Fruit fly (Drosophila melanogaster) whole organism, embryonic: ENCODE data around the gene Neu2.
A peak's percentile ranks its signal among the peaks of the same experiment; 100 is the strongest.

Experiments used
- Aef1 ChIP-seq: fragments of 200-800 bp; sonication (Bioruptor generic); IDR thresholded peaks from 3 replicates; pipeline ENCODE4 v1.3.6; 2022; ENCODE audit warnings: missing biosample characterization, missing genetic modification characterization
- Asciz ChIP-seq: fragments of 200-800 bp; sonication (Bioruptor generic); optimal IDR thresholded peaks from 2 replicates; lab custom pipeline; 2017; ENCODE audit warnings: missing biosample characterization, mild to moderate bottlenecking, missing genetic modification characterization, missing genetic modification reagents
- Atf-2 ChIP-seq: fragments of 200-800 bp; sonication (Bioruptor generic); optimal IDR thresholded peaks from 2 replicates; lab custom pipeline; 2016; ENCODE audit warnings: missing biosample characterization, missing genetic modification characterization
- CG10209 ChIP-seq: fragments of 200-800 bp; sonication (Bioruptor generic); optimal IDR thresholded peaks from 3 replicates; lab custom pipeline; 2017; ENCODE audit warnings: missing biosample characterization, mild to moderate bottlenecking, missing genetic modification characterization, missing genetic modification reagents
- CG10462 ChIP-seq: fragments of 200-800 bp; sonication (Bioruptor generic); optimal IDR thresholded peaks from 2 replicates; lab custom pipeline; 2016; ENCODE audit warnings: missing biosample characterization, missing genetic modification characterization
- CG11398 ChIP-seq: fragments of 200-800 bp; sonication (Bioruptor generic); optimal IDR thresholded peaks from 2 replicates; lab custom pipeline; 2016; ENCODE audit warnings: missing biosample characterization, missing genetic modification characterization
- CG11723 ChIP-seq: fragments of 200-800 bp; sonication (Bioruptor generic); optimal IDR thresholded peaks from 2 replicates; lab custom pipeline; 2017; ENCODE audit warnings: missing biosample characterization, mild to moderate bottlenecking, missing genetic modification characterization
- CG12219 ChIP-seq: fragments of 200-800 bp; sonication (Bioruptor generic); optimal IDR thresholded peaks from 3 replicates; lab custom pipeline; 2018; ENCODE audit warnings: missing biosample characterization, mild to moderate bottlenecking, missing genetic modification characterization
- CG12769 ChIP-seq: fragments of 200-800 bp; sonication (Bioruptor generic); optimal IDR thresholded peaks from 2 replicates; lab custom pipeline; 2019; ENCODE audit warnings: missing biosample characterization, mild to moderate bottlenecking, missing genetic modification characterization, moderate library complexity
- CG13775 ChIP-seq: fragments of 200-800 bp; sonication (Bioruptor generic); optimal IDR thresholded peaks from 3 replicates; lab custom pipeline; 2017; ENCODE audit warnings: missing biosample characterization, mild to moderate bottlenecking, missing genetic modification characterization
- CG1792 ChIP-seq: fragments of 200-800 bp; sonication (Bioruptor generic); optimal IDR thresholded peaks from 2 replicates; lab custom pipeline; 2016; ENCODE audit warnings: missing biosample characterization, missing genetic modification characterization
- CG1832 ChIP-seq: fragments of 200-800 bp; sonication (Bioruptor generic); optimal IDR thresholded peaks from 2 replicates; lab custom pipeline; 2017; ENCODE audit warnings: missing biosample characterization, mild to moderate bottlenecking, missing genetic modification characterization, inconsistent platforms
- CG18476 ChIP-seq: fragments of 200-800 bp; sonication (Bioruptor generic); optimal IDR thresholded peaks from 2 replicates; lab custom pipeline; 2016; ENCODE audit warnings: missing biosample characterization, mild to moderate bottlenecking, missing genetic modification characterization
- CG18764 ChIP-seq: fragments of 200-800 bp; sonication (Bioruptor generic); optimal IDR thresholded peaks from 3 replicates; lab custom pipeline; 2016; ENCODE audit warnings: missing biosample characterization, missing genetic modification characterization
- CG2116 ChIP-seq: fragments of 200-800 bp; sonication (Bioruptor generic); optimal IDR thresholded peaks from 3 replicates; lab custom pipeline; 2018; ENCODE audit warnings: missing biosample characterization, mild to moderate bottlenecking, missing genetic modification characterization
- CG30403 ChIP-seq: fragments of 200-800 bp; sonication (Bioruptor generic); optimal IDR thresholded peaks from 3 replicates; lab custom pipeline; 2016; ENCODE audit warnings: missing biosample characterization, missing genetic modification characterization
- CG32532 ChIP-seq: fragments of 200-800 bp; sonication (Bioruptor generic); IDR thresholded peaks from 2 replicates; pipeline ENCODE4 v1.3.6; 2022; ENCODE audit warnings: missing biosample characterization, missing genetic modification characterization
- CG33213 ChIP-seq: fragments of 200-800 bp; sonication (Bioruptor generic); optimal IDR thresholded peaks from 3 replicates; lab custom pipeline; 2016; ENCODE audit warnings: missing biosample characterization, missing genetic modification characterization
- CG6254 ChIP-seq: fragments of 200-800 bp; sonication (Bioruptor generic); optimal IDR thresholded peaks from 3 replicates; lab custom pipeline; 2017; ENCODE audit warnings: mild to moderate bottlenecking, missing biosample characterization, missing genetic modification reagents, missing genetic modification characterization
- CG8089 ChIP-seq: fragments of 200-800 bp; sonication (Bioruptor generic); optimal IDR thresholded peaks from 3 replicates; lab custom pipeline; 2016; ENCODE audit warnings: missing biosample characterization, missing genetic modification characterization
- CG9609 ChIP-seq: fragments of 200-800 bp; sonication (Bioruptor generic); optimal IDR thresholded peaks from 3 replicates; lab custom pipeline; 2016; ENCODE audit warnings: missing biosample characterization, missing genetic modification characterization
- CG9797 ChIP-seq: fragments of 200-800 bp; sonication (Bioruptor generic); optimal IDR thresholded peaks from 3 replicates; lab custom pipeline; 2018; ENCODE audit warnings: missing biosample characterization, mild to moderate bottlenecking, missing genetic modification characterization
- Dip3 ChIP-seq: fragments of 200-800 bp; sonication (Bioruptor generic); optimal IDR thresholded peaks from 3 replicates; lab custom pipeline; 2016; ENCODE audit warnings: missing biosample characterization, missing genetic modification characterization
- HmgZ ChIP-seq: fragments of 200-800 bp; sonication (Bioruptor generic); optimal IDR thresholded peaks from 2 replicates; lab custom pipeline; 2018; ENCODE audit warnings: missing biosample characterization, mild to moderate bottlenecking, missing genetic modification characterization
- MTF-1 ChIP-seq: fragments of 200-800 bp; sonication (Bioruptor generic); optimal IDR thresholded peaks from 2 replicates; lab custom pipeline; 2018; ENCODE audit warnings: missing biosample characterization, mild to moderate bottlenecking, missing genetic modification characterization, borderline replicate concordance
- NC2β ChIP-seq: fragments of 200-800 bp; sonication (Bioruptor generic); optimal IDR thresholded peaks from 2 replicates; lab custom pipeline; 2016; ENCODE audit warnings: missing biosample characterization, missing genetic modification characterization
- Nf-YB ChIP-seq: fragments of 200-800 bp; sonication (Bioruptor generic); optimal IDR thresholded peaks from 3 replicates; lab custom pipeline; 2019; ENCODE audit warnings: missing biosample characterization, mild to moderate bottlenecking, missing genetic modification characterization, moderate library complexity
- Sry-δ ChIP-seq: fragments of 200-800 bp; sonication (Bioruptor generic); optimal IDR thresholded peaks from 2 replicates; lab custom pipeline; 2016; ENCODE audit warnings: missing biosample characterization, missing genetic modification characterization
- Usf ChIP-seq: fragments of 200-800 bp; sonication (Bioruptor generic); optimal IDR thresholded peaks from 2 replicates; lab custom pipeline; 2017; ENCODE audit warnings: missing genotype, missing biosample characterization, missing genetic modification characterization
- bbx ChIP-seq: fragments of 200-800 bp; sonication (Bioruptor generic); IDR thresholded peaks from 2 replicates; pipeline ENCODE4 v1.3.6; 2022; ENCODE audit warnings: missing biosample characterization, missing genetic modification characterization; ENCODE audit not compliant: partially characterized antibody
- caup ChIP-seq: fragments of 200-800 bp; sonication (Bioruptor generic); optimal IDR thresholded peaks from 3 replicates; lab custom pipeline; 2017; ENCODE audit warnings: missing biosample characterization, mild to moderate bottlenecking, missing genetic modification characterization, moderate library complexity; ENCODE audit not compliant: severe bottlenecking
- da ChIP-seq: fragments of 200-800 bp; sonication (Bioruptor generic); optimal IDR thresholded peaks from 2 replicates; lab custom pipeline; 2016; ENCODE audit warnings: missing biosample characterization, missing genetic modification characterization
- dm ChIP-seq: fragments of 200-800 bp; sonication (Bioruptor generic); optimal IDR thresholded peaks from 3 replicates; lab custom pipeline; 2016; ENCODE audit warnings: missing biosample characterization, missing genetic modification characterization
- gro ChIP-seq: fragments of 200-800 bp; sonication (Bioruptor generic); optimal IDR thresholded peaks from 2 replicates; lab custom pipeline; 2016; ENCODE audit warnings: missing biosample characterization, missing genetic modification characterization
- kni ChIP-seq: fragments of 200-800 bp; sonication (Bioruptor generic); optimal IDR thresholded peaks from 3 replicates; lab custom pipeline; 2017; ENCODE audit warnings: mild to moderate bottlenecking, missing biosample characterization, missing genetic modification reagents, missing genetic modification characterization
- p53 ChIP-seq: fragments of 200-800 bp; sonication (Bioruptor generic); optimal IDR thresholded peaks from 2 replicates; lab custom pipeline; 2016; ENCODE audit warnings: missing biosample characterization, missing genetic modification characterization
- pho ChIP-seq: fragments of 200-800 bp; sonication (Bioruptor generic); optimal IDR thresholded peaks from 2 replicates; lab custom pipeline; 2016; ENCODE audit warnings: missing biosample characterization, missing genetic modification characterization
- pita ChIP-seq: fragments of 200-800 bp; sonication (Bioruptor generic); optimal IDR thresholded peaks from 2 replicates; lab custom pipeline; 2017; ENCODE audit warnings: missing biosample characterization, mild to moderate bottlenecking, missing genetic modification characterization
- psq ChIP-seq: fragments of 200-800 bp; sonication (Bioruptor generic); optimal IDR thresholded peaks from 2 replicates; lab custom pipeline; 2017; ENCODE audit warnings: missing biosample characterization, missing genetic modification characterization
- shn ChIP-seq: fragments of 200-800 bp; sonication (Bioruptor generic); optimal IDR thresholded peaks from 3 replicates; lab custom pipeline; 2016; ENCODE audit warnings: missing biosample characterization, missing genetic modification characterization
- slp2 ChIP-seq: fragments of 200-800 bp; sonication (Bioruptor generic); optimal IDR thresholded peaks from 2 replicates; lab custom pipeline; 2016; ENCODE audit warnings: missing biosample characterization, missing genetic modification characterization
- sr ChIP-seq: fragments of 200-800 bp; sonication (Bioruptor generic); IDR thresholded peaks from 3 replicates; pipeline ENCODE4 v1.3.6; 2022; ENCODE audit warnings: missing biosample characterization, missing genetic modification characterization
- sug ChIP-seq: fragments of 200-800 bp; optimal IDR thresholded peaks from 2 replicates; lab custom pipeline; 2019; ENCODE audit warnings: missing biosample characterization, mild to moderate bottlenecking, missing genetic modification characterization, moderate library complexity
- tin ChIP-seq: fragments of 200-800 bp; sonication (Bioruptor generic); optimal IDR thresholded peaks from 3 replicates; lab custom pipeline; 2016; ENCODE audit warnings: missing biosample characterization, missing genetic modification characterization
- trh ChIP-seq: fragments of 200-800 bp; sonication (Bioruptor generic); optimal IDR thresholded peaks from 2 replicates; lab custom pipeline; 2016; ENCODE audit warnings: missing biosample characterization, missing genetic modification characterization
- unc-4 ChIP-seq: fragments of 200-800 bp; sonication (Bioruptor generic); IDR thresholded peaks from 2 replicates; pipeline ENCODE4 v1.3.6; 2022; ENCODE audit warnings: missing biosample characterization, missing genetic modification characterization; ENCODE audit not compliant: partially characterized antibody
- vvl ChIP-seq: fragments of 200-800 bp; sonication (Bioruptor generic); IDR thresholded peaks from 2 replicates; pipeline ENCODE4 v1.3.6; 2022; ENCODE audit warnings: missing biosample characterization, missing genetic modification characterization

The Neu2 gene

DNA sequence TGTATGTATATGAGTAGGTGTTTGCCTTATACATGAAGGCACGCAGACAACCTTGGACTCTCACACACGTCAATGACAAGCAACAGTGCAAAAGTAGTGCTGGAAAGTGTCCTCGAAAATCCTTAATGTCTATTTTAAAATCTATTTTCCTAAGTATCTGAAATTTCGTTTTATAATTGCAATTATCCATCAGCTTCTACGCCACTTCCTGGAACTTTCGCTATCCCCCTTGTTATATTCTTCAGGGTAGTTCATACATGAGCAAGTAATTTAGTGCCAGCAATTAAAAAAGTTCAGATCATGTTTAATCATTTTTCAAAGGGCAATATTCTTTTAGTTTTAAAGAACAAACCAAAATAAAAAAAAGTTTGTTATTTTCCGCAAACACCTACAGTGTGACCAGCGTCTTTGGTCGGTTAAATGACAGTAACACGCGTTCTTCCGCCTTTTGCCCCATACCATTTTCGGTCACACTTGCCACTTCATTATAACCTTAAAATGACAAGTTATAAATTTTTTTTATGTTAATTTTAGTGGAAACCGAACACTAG, 26.4 kb upstream of the Neu2 start (continued):
- TF ChIP-seq CG8089 (GFP tag; lab: Kevin White, UChicago) (no peak), Nf-YB (GFP tag; lab: Kevin White, UChicago) (peak; percentile 7), NC2β (GFP tag; lab: Kevin White, UChicago) (peak; percentile 57), slp2 (GFP tag; lab: Kevin White, UChicago) (no peak), bbx (GFP tag; lab: Robert Waterston, UW) (0 out of 2 replicates have a peak, but pooled peaks have one; percentile 15), pho (GFP tag; lab: Kevin White, UChicago) (peak; percentile 6), CG13775 (GFP tag; lab: Kevin White, UChicago) (peak; percentile 5), psq (GFP tag; lab: Kevin White, UChicago) (no peak), tin (GFP tag; lab: Kevin White, UChicago) (peak; percentile 18), CG9797 (GFP tag; lab: Kevin White, UChicago) (peak; percentile 88), Aef1 (GFP tag; lab: Robert Waterston, UW) (no peak), vvl (GFP tag; lab: Robert Waterston, UW) (peak; percentile 42), p53 (GFP tag; lab: Kevin White, UChicago) (no peak), trh (GFP tag; lab: Kevin White, UChicago) (no peak), Atf-2 (peak; percentile 13), CG32532 (GFP tag; lab: Robert Waterston, UW) (peak; percentile 25; the same call in 1 of the 2 replicates), CG9609 (GFP tag; lab: Kevin White, UChicago) (peak; percentile 14), Sry-δ (GFP tag; lab: Kevin White, UChicago) (peak; percentile 39), CG33213 (peak; percentile 62), kni (no peak), MTF-1 (GFP tag; lab: Kevin White, UChicago) (no peak), gro (peak; percentile 3), CG30403 (GFP tag; lab: Kevin White, UChicago) (peak; percentile 38), unc-4 (GFP tag; lab: Robert Waterston, UW) (peak; percentile 14; the same call in 1 of the 2 replicates), CG10209 (GFP tag; lab: Kevin White, UChicago) (peak; percentile 14), CG10462 (GFP tag; lab: Kevin White, UChicago) (peak; percentile 11), shn (GFP tag; lab: Kevin White, UChicago) (peak; percentile 51), sr (GFP tag; lab: Robert Waterston, UW) (peak; percentile 13; the same call in 1 of the 3 replicates), caup (peak; percentile 5), Dip3 (GFP tag; lab: Kevin White, UChicago) (peak; percentile 9)

DNA sequence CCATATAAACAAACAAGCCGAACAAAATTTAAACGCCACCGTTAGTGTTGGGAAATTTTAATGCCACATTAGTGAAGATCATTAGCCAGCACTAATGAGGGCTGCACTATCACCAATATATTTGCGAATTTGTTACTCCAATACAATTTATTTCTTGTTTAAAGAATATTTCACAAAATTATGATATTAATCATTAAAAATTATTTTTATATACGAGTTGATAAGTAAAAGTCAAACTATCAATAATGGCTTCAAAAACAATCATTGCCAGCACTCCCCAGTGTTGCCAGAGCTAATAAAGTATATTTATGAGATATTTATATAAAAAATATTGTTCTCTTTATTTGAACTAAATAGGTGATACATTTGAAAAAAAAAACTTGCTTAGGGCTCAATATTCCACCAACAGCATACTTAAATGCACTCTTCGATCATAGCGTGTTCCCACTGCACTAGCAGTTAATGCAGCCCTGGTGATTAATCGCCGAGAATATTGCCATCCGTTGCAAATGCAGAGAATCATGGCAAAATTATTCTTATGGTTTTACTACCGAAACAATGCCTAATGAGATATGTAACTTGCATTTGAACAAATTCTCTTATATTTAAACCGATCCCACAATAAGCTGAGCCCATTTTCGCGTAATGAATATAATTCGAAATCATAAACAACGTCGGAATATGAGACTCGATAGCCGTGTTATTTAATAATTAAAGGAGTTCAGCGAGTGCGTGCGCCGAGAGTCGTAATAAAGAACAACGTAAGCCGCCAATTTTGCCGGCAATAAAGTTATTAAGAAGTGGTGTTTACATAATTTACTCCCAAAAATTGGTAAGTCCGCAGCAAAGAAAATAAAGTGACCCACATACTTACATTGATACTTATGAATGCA, 25.7 kb upstream of the Neu2 start, which contains the start of the genes SAK and Cdk12:
Gene SAK (minus strand): TSS at position 65 of the 893 bp plus-strand sequence.
Gene Cdk12 (plus strand): TSS at position 484 of the 893 bp plus-strand sequence.
- peak; percentile 76 for TF ChIP-seq CG6254 (GFP tag; lab: Kevin White, UChicago)
- TF ChIP-seq Usf, result peak; percentile 78
- peak; percentile 72 for TF ChIP-seq CG12769 (tag; lab: Kevin White, UChicago)
- peak; percentile 87 for TF ChIP-seq sug
- peak; percentile 74 for TF ChIP-seq CG2116
- peak; percentile 79 for TF ChIP-seq CG18476 (GFP tag; lab: Kevin White, UChicago)
- TF ChIP-seq CG11723 (GFP tag; lab: Kevin White, UChicago), result peak; percentile 74
- no peak for TF ChIP-seq da (GFP tag; lab: Kevin White, UChicago)
- peak; percentile 70 for TF ChIP-seq Asciz (GFP tag; lab: Kevin White, UChicago)
- TF ChIP-seq CG18764 (GFP tag; lab: Kevin White, UChicago), result peak; percentile 69
- TF ChIP-seq CG12219, result peak; percentile 58
- TF ChIP-seq Nf-YB (GFP tag; lab: Kevin White, UChicago), result peak; percentile 69
- TF ChIP-seq CG1792 (GFP tag; lab: Kevin White, UChicago), result peak; percentile 10
- TF ChIP-seq CG11398, result no peak
- TF ChIP-seq CG33213, result no peak
- TF ChIP-seq CG1832 (GFP tag; lab: Kevin White, UChicago), result no peak
- peak; percentile 68 for TF ChIP-seq dm (GFP tag; lab: Kevin White, UChicago)
- no peak for TF ChIP-seq pita (GFP tag; lab: Kevin White, UChicago)
- TF ChIP-seq Atf-2, result peak; percentile 24
- TF ChIP-seq CG9609 (GFP tag; lab: Kevin White, UChicago), result peak; percentile 50
- TF ChIP-seq HmgZ, result peak; percentile 72
